Fruit fly (Drosophila melanogaster) Kc167 (cell line): ENCODE measurements around the gene Oscillin.

ENCODE experiments used
- Sin3A ChIP-seq: fragments of >200 bp; optimal IDR thresholded peaks from 2 replicates; lab custom pipeline; 2018; ENCODE audit warnings: missing external identifiers
- psq ChIP-seq: fragments of >200 bp; optimal IDR thresholded peaks from 2 replicates; lab custom pipeline; 2017; ENCODE audit warnings: missing external identifiers

DNA sequence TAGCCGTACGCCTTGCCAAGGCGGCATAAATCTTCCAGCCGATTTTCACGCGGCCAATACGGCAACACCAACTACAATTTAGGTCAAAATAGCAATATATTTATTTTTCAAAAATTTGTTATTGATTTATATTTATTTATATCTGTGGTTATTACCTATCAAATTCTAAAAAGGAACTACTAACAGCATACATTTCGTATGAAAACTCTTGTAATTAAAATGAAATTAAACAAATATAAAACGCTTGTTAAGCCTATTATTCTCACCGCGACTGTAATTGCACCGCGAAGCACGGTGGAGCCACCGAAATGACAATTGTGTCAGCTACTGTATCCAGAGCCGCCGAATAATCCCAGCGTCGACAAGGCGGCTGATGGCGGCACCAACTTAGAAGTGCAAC, 47.4 kb upstream of the Oscillin start:
- TF ChIP-seq psq (lab: Kevin White, UChicago): no peak
- TF ChIP-seq Sin3A (lab: Kevin White, UChicago): no peak
